1 worm cellular context compared by ENCODE assay signal in genomic region chrIII:11663400-11663799, ce11.
TF ChIP-seq lines count a peak whose summit lies in the region.

No protein-coding gene starts in this region.

TF ChIP-seq in whole organism, L1 larva, 84 proteins besides CTCF, POLR2A, EP300 and RAD21 (continued from another document):
- TF ChIP-seq nhr-90 (tag; optimal IDR thresholded peaks at IDR 0.05; lab: Kevin White, UChicago; ENCODE audit: poor library complexity) = no peak
- TF ChIP-seq lsy-2 (tag; optimal IDR thresholded peaks at IDR 0.05; lab: Kevin White, UChicago) = peak in 1 of 2 experiments; percentile 9
- no peak for TF ChIP-seq aha-1 (tag; optimal IDR thresholded peaks at IDR 0.05; lab: Kevin White, UChicago)
- TF ChIP-seq lin-14 (GFP tag; optimal IDR thresholded peaks at IDR 0.05; lab: Kevin White, UChicago) = peak; percentile 79
- peak; percentile 37 for TF ChIP-seq fkh-8 (tag; optimal IDR thresholded peaks at IDR 0.05; lab: Kevin White, UChicago)
